Worm (Caenorhabditis elegans) whole organism, midembryonic: ENCODE measurements around the gene kin-5.

ENCODE experiments used
- cog-1 ChIP-seq: sonication (generic microtip); optimal IDR thresholded peaks from 2 replicates; lab custom pipeline; 2016; ENCODE audit warnings: missing genetic modification characterization, missing compliant biosample characterization
- flt-1 ChIP-seq: fragments of 200-800 bp; sonication (Bioruptor generic); IDR thresholded peaks from 2 replicates; pipeline ENCODE4 v1.3.6; 2022; ENCODE audit warnings: missing genetic modification characterization, missing compliant biosample characterization
- klf-2 ChIP-seq: fragments of 200-800 bp; sonication (Bioruptor generic); conservative IDR thresholded peaks from 2 replicates; pipeline ENCODE4 v1.3.6; 2022; ENCODE audit warnings: missing genetic modification reagents, missing genetic modification characterization, missing compliant biosample characterization
- med-1 ChIP-seq: sonication (generic microtip); optimal IDR thresholded peaks from 2 replicates; lab custom pipeline; 2017; ENCODE audit warnings: missing genetic modification characterization, mild to moderate bottlenecking, missing compliant biosample characterization, antibody characterized with exemption, missing genetic modification reagents; ENCODE audit not compliant: insufficient read depth
- ref-1 ChIP-seq: fragments of 200-800 bp; sonication (Bioruptor generic); conservative IDR thresholded peaks from 2 replicates; pipeline ENCODE4 v1.3.6; 2022; ENCODE audit warnings: missing genetic modification reagents, missing genetic modification characterization, missing compliant biosample characterization
- ztf-23 ChIP-seq: fragments of 200-800 bp; sonication (Bioruptor generic); IDR thresholded peaks from 2 replicates; pipeline ENCODE4 v1.3.6; 2022; ENCODE audit warnings: missing genetic modification reagents, missing genetic modification characterization, missing compliant biosample characterization
- ztf-29 ChIP-seq: fragments of 200-800 bp; sonication (Bioruptor generic); IDR thresholded peaks from 2 replicates; pipeline ENCODE4 v1.3.6; 2022; ENCODE audit warnings: missing genetic modification reagents, missing genetic modification characterization, missing compliant biosample characterization

DNA sequence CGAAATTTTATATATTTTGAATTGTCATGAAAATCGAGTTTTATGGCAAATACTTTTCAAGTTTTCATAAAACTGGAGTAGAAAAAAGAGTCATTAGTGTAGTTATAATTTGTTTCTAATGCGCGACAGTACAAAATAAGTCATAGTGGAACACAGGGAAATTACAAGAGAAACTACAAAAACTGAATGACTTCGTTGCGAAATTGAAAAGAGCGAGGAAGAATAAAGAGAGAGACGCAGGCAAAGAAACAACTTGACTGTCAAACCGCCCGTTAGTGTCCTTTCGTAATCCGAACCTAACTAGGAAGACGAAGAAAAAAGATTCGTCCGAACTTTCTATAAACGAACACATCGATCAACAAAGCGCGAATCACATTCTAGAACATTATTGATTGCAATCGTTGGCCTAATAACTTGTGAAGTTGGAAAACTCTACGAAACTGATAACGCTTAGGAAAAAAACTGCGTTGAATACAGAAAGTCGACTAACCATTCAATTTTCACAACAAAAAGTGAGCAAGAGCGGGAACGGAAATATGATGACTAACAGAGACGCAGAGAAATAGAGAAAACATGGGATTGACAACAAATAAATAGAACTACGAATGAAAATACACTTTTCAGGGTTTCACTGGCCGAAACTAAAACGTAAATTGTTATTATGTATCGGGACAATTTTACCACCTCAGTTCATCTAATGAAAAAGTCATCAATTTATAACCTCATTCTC is 24.6 kb upstream of the kin-5 start:
- TF ChIP-seq flt-1 (GFP tag; lab: Robert Waterston, UW) (no peak), ztf-23 (GFP tag; lab: Robert Waterston, UW) (no peak), cog-1 (tag; lab: Kevin White, UChicago) (no peak), klf-2 (GFP tag; lab: Robert Waterston, UW) (no peak), med-1 (GFP tag; lab: Kevin White, UChicago) (no peak), ref-1 (no peak), ztf-29 (GFP tag; lab: Robert Waterston, UW) (no peak)
